Fruit fly (Drosophila melanogaster): ENCODE measurements around the gene ImpE2.

Gene ImpE2

DNA sequence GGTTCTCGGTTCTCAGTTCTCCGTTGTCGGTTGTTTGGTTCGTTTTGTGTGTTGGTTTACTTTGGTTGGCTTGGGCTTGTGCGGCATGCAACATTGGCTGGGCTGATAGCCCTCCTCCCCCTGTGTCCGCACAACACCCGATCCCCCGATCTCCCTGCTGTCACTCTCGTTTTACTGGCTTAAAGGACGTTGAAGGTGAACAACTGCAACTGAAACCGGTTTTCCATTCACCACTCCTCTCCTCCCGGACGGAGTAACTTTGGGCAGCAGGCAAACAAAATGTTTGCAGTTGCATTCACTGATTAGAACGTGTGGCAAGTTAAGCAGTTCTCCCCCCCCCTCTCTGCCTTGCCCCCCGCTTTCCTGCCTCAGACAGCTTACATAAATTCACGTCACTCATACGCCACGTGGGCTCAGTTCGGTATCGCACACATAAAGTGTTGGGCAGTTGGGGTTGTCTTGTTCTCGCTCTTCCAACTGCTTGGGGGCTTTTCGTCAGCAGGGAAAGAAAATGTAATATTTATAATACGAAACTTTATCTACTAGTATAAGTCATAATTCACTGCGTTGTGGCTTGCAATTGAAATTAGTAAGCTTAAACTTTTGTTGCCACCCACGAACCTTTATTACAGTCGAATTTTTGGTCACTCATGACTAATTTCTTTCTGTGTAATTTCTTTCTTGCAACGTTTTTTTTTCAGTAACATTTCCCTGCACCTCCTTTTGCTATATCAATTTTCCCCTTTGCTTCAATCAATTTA, 24.6 kb upstream of the ImpE2 start:
- TF ChIP-seq bab1 (GFP tag; optimal IDR thresholded peaks at IDR 0.05) (no peak), CG5204 (GFP tag; optimal IDR thresholded peaks at IDR 0.05) (no peak), cic (GFP tag; optimal IDR thresholded peaks at IDR 0.05) (no peak), Hr96 (GFP tag; optimal IDR thresholded peaks at IDR 0.05) (no peak)

DNA sequence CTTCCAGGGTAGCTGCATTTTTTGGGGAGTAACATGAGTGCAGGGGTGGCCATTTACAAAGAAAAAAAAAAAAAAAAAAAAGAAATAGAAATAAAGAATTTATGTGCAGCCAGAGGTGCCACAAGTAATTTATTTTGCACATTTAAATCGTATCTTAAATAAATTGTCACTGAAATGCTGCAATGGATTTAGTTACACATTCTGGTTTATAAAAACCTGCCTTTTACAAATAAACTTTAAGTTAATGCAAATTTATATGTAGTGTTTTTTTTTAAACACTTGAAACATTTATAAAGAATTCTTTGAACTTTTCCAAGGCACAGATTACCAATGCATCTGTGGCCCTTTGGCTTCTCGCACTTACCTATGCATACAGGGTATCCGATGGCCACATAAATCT, 23.9 kb upstream of the ImpE2 start:
- TF ChIP-seq CG5204 (GFP tag; optimal IDR thresholded peaks at IDR 0.05) = no peak
- no peak for TF ChIP-seq CG14711 (tag; optimal IDR thresholded peaks at IDR 0.05)
- TF ChIP-seq pad (GFP tag; optimal IDR thresholded peaks at IDR 0.05) = no peak
- no peak for TF ChIP-seq Clk (GFP tag; optimal IDR thresholded peaks at IDR 0.05)
- TF ChIP-seq tj (GFP tag; optimal IDR thresholded peaks at IDR 0.05) = no peak
- TF ChIP-seq CG1620 (GFP tag; optimal IDR thresholded peaks at IDR 0.05) = no peak
- TF ChIP-seq ovo (GFP tag; optimal IDR thresholded peaks at IDR 0.05) = no peak
- TF ChIP-seq CG7045 (GFP tag; optimal IDR thresholded peaks at IDR 0.05) = no peak
- no peak for TF ChIP-seq bab1 (GFP tag; optimal IDR thresholded peaks at IDR 0.05)

DNA sequence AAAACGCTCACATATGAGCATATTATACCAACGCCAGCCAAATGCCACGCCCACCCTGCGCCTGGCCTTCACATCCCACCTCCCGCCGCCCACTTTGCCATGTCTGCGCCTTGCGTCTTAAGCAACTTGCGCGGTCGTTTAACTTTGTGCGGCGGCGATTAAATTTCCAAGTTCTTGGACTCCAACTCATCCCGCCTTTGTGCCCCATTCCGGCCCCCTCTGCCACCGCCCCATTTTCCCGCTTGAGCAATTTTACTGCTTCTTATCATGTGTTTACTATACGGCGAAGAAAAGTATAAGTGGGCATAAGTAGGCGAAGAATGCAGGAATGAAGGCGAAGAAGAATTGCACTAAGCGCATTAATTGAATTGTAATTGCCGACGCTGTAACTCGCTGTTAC, 23.2 kb upstream of the ImpE2 start:
- TF ChIP-seq tj (GFP tag; optimal IDR thresholded peaks at IDR 0.05) = peak; percentile 63
- no peak for TF ChIP-seq CG7045 (GFP tag; optimal IDR thresholded peaks at IDR 0.05)

DNA sequence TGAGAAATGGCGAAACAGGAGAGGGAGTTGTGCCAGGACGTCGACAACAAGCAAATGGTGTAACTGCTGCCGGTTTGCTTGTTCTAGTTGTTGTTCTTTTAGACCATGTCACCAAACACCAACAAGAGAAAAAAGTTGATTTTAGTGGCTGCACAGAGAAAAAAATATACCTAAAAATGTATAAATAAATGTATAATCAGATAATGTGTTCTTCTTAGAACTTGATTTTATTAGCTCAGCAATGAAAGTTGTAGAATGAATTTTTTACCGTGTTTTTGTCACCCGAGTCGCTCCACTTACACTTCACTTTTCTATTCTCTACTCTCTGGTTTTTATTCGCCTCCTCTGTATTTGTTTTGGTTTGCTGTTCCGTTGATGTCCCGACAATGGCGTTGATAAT, 21.7 kb upstream of the ImpE2 start:
- TF ChIP-seq Clk (GFP tag; optimal IDR thresholded peaks at IDR 0.05) (no peak), CG7101 (tag; optimal IDR thresholded peaks at IDR 0.05) (no peak), ovo (GFP tag; optimal IDR thresholded peaks at IDR 0.05) (no peak), tj (GFP tag; optimal IDR thresholded peaks at IDR 0.05) (no peak), Hr96 (GFP tag; optimal IDR thresholded peaks at IDR 0.05) (no peak), kay (GFP tag; ENCODE audit: borderline replicate concordance) (no peak), Mnt (GFP tag; optimal IDR thresholded peaks at IDR 0.05) (no peak), toe (GFP tag; optimal IDR thresholded peaks at IDR 0.05) (no peak), CG1620 (GFP tag; optimal IDR thresholded peaks at IDR 0.05) (no peak), CG7045 (GFP tag; optimal IDR thresholded peaks at IDR 0.05) (no peak), bab1 (GFP tag; optimal IDR thresholded peaks at IDR 0.05) (no peak), CG12768 (GFP tag; optimal IDR thresholded peaks at IDR 0.05) (no peak), pad (GFP tag; optimal IDR thresholded peaks at IDR 0.05) (no peak), CG5204 (GFP tag; optimal IDR thresholded peaks at IDR 0.05) (no peak), cic (GFP tag; optimal IDR thresholded peaks at IDR 0.05) (no peak)

DNA sequence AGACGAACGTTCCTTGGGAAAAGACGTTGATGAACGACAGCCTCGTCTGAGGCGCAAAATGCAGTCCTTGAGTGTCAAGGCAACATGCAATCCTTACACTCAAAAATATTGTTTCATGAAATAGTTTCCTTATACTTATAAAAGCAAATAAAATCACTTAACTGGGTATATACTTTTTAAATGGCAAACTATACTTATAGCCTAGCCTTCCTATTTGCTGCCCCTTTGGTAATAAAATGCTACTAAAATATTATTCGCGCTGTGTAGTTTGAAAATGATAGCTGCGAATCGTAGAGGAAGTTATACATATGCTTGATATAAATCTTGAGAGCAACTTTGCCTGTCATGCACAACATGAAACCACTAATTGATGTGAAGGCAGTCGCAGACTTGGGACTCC, 20.4 kb upstream of the ImpE2 start:
- TF ChIP-seq Mnt (GFP tag; optimal IDR thresholded peaks at IDR 0.05) = no peak
- TF ChIP-seq CG33017 (tag; optimal IDR thresholded peaks at IDR 0.05) = no peak
- TF ChIP-seq kay (GFP tag; ENCODE audit: borderline replicate concordance) = no peak
- no peak for TF ChIP-seq toe (GFP tag; optimal IDR thresholded peaks at IDR 0.05)
- TF ChIP-seq ovo (GFP tag; optimal IDR thresholded peaks at IDR 0.05) = no peak
- TF ChIP-seq CG12768 (GFP tag; optimal IDR thresholded peaks at IDR 0.05) = no peak
- no peak for TF ChIP-seq bab1 (GFP tag; optimal IDR thresholded peaks at IDR 0.05)
- TF ChIP-seq Hr96 (GFP tag; optimal IDR thresholded peaks at IDR 0.05) = no peak
- TF ChIP-seq Clk (GFP tag; optimal IDR thresholded peaks at IDR 0.05) = no peak
- no peak for TF ChIP-seq CG7101 (tag; optimal IDR thresholded peaks at IDR 0.05)
- TF ChIP-seq CG1620 (GFP tag; optimal IDR thresholded peaks at IDR 0.05) = no peak
- TF ChIP-seq CG14711 (tag; optimal IDR thresholded peaks at IDR 0.05) = no peak
- TF ChIP-seq cic (GFP tag; optimal IDR thresholded peaks at IDR 0.05) = no peak
- TF ChIP-seq Crg-1 (GFP tag; optimal IDR thresholded peaks at IDR 0.05) = no peak
- TF ChIP-seq pad (GFP tag; optimal IDR thresholded peaks at IDR 0.05) = no peak
- no peak for TF ChIP-seq cnc (optimal IDR thresholded peaks at IDR 0.05)
- TF ChIP-seq CG5204 (GFP tag; optimal IDR thresholded peaks at IDR 0.05) = no peak

- TF ChIP-seq CG5204 (GFP tag; optimal IDR thresholded peaks at IDR 0.05) (no peak), CG12768 (GFP tag; optimal IDR thresholded peaks at IDR 0.05) (no peak), CG7045 (GFP tag; optimal IDR thresholded peaks at IDR 0.05) (no peak), ovo (GFP tag; optimal IDR thresholded peaks at IDR 0.05) (no peak)
These were observed 18.9 kb upstream of the ImpE2 start for dm6 chr3L:3531359-3531758.

DNA sequence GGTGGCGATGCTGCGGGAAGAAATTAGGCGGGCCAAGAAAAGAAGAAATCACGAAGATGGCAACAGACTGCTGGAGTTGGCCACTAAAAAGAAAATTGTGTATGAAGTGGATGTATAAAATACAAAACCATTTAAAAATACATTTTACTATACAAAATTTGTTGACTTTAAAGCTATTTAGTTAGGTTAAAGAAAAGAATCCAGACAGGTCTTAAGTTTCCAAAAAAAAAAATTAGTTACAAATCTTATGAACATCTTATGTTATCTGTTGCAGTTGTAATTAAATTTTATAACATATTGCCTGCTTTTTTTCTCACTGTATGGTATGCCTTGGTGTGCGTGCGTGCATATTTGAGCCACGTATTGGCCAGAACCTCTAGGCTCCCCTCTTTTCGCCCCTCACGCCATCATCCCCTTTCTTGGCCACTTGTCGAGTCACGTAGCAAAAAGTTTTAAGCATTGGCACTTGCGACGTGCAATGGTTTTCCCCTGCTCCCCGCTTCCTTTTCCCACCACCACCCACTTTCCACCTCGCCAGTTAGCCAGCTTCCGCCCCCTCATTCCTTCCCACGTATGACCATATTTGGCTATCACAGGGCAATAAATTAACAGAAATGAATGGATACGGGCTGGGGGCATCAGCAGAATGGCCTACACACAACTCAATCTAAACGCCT, 18.2 kb upstream of the ImpE2 start:
- no peak for TF ChIP-seq CG12768 (GFP tag; optimal IDR thresholded peaks at IDR 0.05)

DNA sequence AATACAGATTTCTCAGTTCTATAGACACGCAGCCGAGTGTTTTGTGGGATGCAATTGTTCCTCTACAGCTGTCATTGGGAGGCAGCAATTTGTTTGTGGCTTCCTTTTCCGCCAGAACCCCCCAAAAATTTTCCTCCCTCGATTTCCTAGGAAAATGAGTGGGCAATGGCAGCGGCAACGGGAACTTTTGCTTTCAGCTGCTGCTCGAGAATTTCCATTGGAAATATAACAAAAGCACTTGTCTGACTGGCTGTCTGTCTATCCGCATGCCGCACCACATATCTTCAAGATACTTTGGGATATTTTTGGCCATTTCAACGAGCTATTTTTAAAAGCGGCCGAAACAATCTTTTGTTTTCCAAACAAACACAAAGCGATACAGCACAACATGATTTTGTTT, 11.3 kb upstream of the ImpE2 start:
- TF ChIP-seq Crg-1 (GFP tag; optimal IDR thresholded peaks at IDR 0.05) = no peak
- no peak for TF ChIP-seq CG1620 (GFP tag; optimal IDR thresholded peaks at IDR 0.05)
- TF ChIP-seq CG33017 (tag; optimal IDR thresholded peaks at IDR 0.05) = no peak
